Worm (Caenorhabditis elegans) whole organism, early embryonic: ENCODE measurements around the gene Y38C1AA.19.

ENCODE experiments used
- B0310.2 ChIP-seq: sonication (generic microtip); optimal IDR thresholded peaks from 2 replicates; lab custom pipeline; 2016; ENCODE audit warnings: mild to moderate bottlenecking, missing genetic modification characterization, missing compliant biosample characterization
- F13C5.2 ChIP-seq: sonication (generic microtip); optimal IDR thresholded peaks from 2 replicates; lab custom pipeline; 2017; ENCODE audit warnings: mild to moderate bottlenecking, missing genetic modification characterization, inconsistent platforms, missing compliant biosample characterization
- aly-1 ChIP-seq: sonication (generic microtip); optimal IDR thresholded peaks from 2 replicates; lab custom pipeline; 2016; ENCODE audit warnings: missing genetic modification characterization, missing compliant biosample characterization
- ama-1 ChIP-seq: fragments of 150-350 bp; optimal IDR thresholded peaks from 2 replicates; lab custom pipeline; 2014
- ceh-13 ChIP-seq: fragments of 200-800 bp; sonication (Bioruptor generic); optimal IDR thresholded peaks from 2 replicates; lab custom pipeline; 2018; ENCODE audit warnings: mild to moderate bottlenecking, missing genetic modification characterization, missing compliant biosample characterization
- ceh-36 ChIP-seq: sonication (generic microtip); optimal IDR thresholded peaks from 2 replicates; lab custom pipeline; 2016; ENCODE audit warnings: missing genetic modification characterization, inconsistent platforms, missing compliant biosample characterization
- ets-7 ChIP-seq: sonication (generic microtip); optimal IDR thresholded peaks from 2 replicates; lab custom pipeline; 2016; ENCODE audit warnings: missing genotype, missing genetic modification characterization, missing compliant biosample characterization
- flt-1 ChIP-seq: fragments of 200-800 bp; sonication (Bioruptor generic); IDR thresholded peaks from 2 replicates; pipeline ENCODE4 v1.3.6; 2022; ENCODE audit warnings: missing genetic modification characterization, missing compliant biosample characterization
- hmbx-1 ChIP-seq: sonication (generic microtip); optimal IDR thresholded peaks from 2 replicates; lab custom pipeline; 2016; ENCODE audit warnings: mild to moderate bottlenecking, missing genetic modification characterization, missing compliant biosample characterization
- hmg-4 ChIP-seq: fragments of 200-800 bp; sonication (Bioruptor generic); optimal IDR thresholded peaks from 2 replicates; lab custom pipeline; 2018; ENCODE audit warnings: mild to moderate bottlenecking, missing genetic modification characterization, missing compliant biosample characterization
- hnd-1 ChIP-seq: sonication (generic microtip); optimal IDR thresholded peaks from 2 replicates; lab custom pipeline; 2016; ENCODE audit warnings: missing genetic modification characterization, missing compliant biosample characterization
- pes-1 ChIP-seq: fragments of 200-800 bp; sonication (Bioruptor generic); IDR thresholded peaks from 2 replicates; pipeline ENCODE4 v1.3.6; 2022; ENCODE audit warnings: missing genetic modification reagents, missing genetic modification characterization, missing compliant biosample characterization
- scrt-1 ChIP-seq: fragments of 200-800 bp; sonication (Bioruptor generic); IDR thresholded peaks from 2 replicates; pipeline ENCODE4 v1.3.6; 2022; ENCODE audit warnings: missing genetic modification characterization, missing compliant biosample characterization
- sea-1 ChIP-seq: fragments of 200-800 bp; sonication (Bioruptor generic); conservative IDR thresholded peaks from 2 replicates; pipeline ENCODE4 v1.3.6; 2022; ENCODE audit warnings: missing genetic modification characterization, missing compliant biosample characterization
- tbx-11 ChIP-seq: fragments of 200-800 bp; sonication (Bioruptor generic); IDR thresholded peaks from 2 replicates; pipeline ENCODE4 v1.3.6; 2022; ENCODE audit warnings: missing genetic modification characterization, missing compliant biosample characterization
- tbx-37 ChIP-seq: fragments of 200-800 bp; sonication (Bioruptor generic); conservative IDR thresholded peaks from 2 replicates; pipeline ENCODE4 v1.3.6; 2022; ENCODE audit warnings: missing genetic modification reagents, missing genetic modification characterization, missing compliant biosample characterization
- tra-4 ChIP-seq: sonication (generic microtip); optimal IDR thresholded peaks from 2 replicates; lab custom pipeline; 2017; ENCODE audit warnings: missing genetic modification characterization, missing compliant biosample characterization

The Y38C1AA.19 gene

ce11 chrIV:174115-174514 lies 14.2 kb downstream of the Y38C1AA.19 start:
- peak; percentile 64 for TF ChIP-seq hmg-4
- no peak for TF ChIP-seq F13C5.2 (tag; lab: Kevin White, UChicago)

ce11 chrIV:175698-176097 lies 15.7 kb downstream of the Y38C1AA.19 start:
- no peak for TF ChIP-seq hmbx-1 (tag; lab: Kevin White, UChicago)
- TF ChIP-seq ets-7 (tag; lab: Kevin White, UChicago) = no peak
- TF ChIP-seq tbx-37 (GFP tag; lab: Robert Waterston, UW) = no peak
- no peak for TF ChIP-seq ama-1 (lab: Kevin White, UChicago)
- TF ChIP-seq flt-1 (GFP tag; lab: Robert Waterston, UW) = peak; percentile 50
- TF ChIP-seq hnd-1 (tag; lab: Kevin White, UChicago) = no peak
- TF ChIP-seq hmg-4 = peak; percentile 93
- 0 out of 2 replicates have a peak, but pooled peaks have one; percentile 28 for TF ChIP-seq scrt-1 (GFP tag; lab: Robert Waterston, UW)
- peak; percentile 73 for TF ChIP-seq B0310.2
- no peak for TF ChIP-seq aly-1
- peak; percentile 62; the same call in 1 of the 2 replicates for TF ChIP-seq pes-1 (GFP tag; lab: Robert Waterston, UW)
- TF ChIP-seq ceh-36 = peak; percentile 1
- 0 out of 2 replicates have a peak, but pooled peaks have one; percentile 24 for TF ChIP-seq sea-1 (GFP tag; lab: Robert Waterston, UW)
- no peak for TF ChIP-seq ceh-13 (GFP tag; lab: Kevin White, UChicago)
- no peak for TF ChIP-seq F13C5.2 (tag; lab: Kevin White, UChicago)

ce11 chrIV:177487-177886 lies 17.5 kb downstream of the Y38C1AA.19 start:
- TF ChIP-seq scrt-1 (GFP tag; lab: Robert Waterston, UW) = 0 out of 2 replicates have a peak, but pooled peaks have one; percentile 20
- TF ChIP-seq sea-1 (GFP tag; lab: Robert Waterston, UW) = no peak
- TF ChIP-seq hmg-4 = peak; percentile 6
- TF ChIP-seq pes-1 (GFP tag; lab: Robert Waterston, UW) = 0 out of 2 replicates have a peak, but pooled peaks have one; percentile 35

- TF ChIP-seq tbx-37 (GFP tag; lab: Robert Waterston, UW) = no peak
- no peak for TF ChIP-seq pes-1 (GFP tag; lab: Robert Waterston, UW)
- TF ChIP-seq hmbx-1 (tag; lab: Kevin White, UChicago) = no peak
- no peak for TF ChIP-seq flt-1 (GFP tag; lab: Robert Waterston, UW)
- TF ChIP-seq ets-7 (tag; lab: Kevin White, UChicago) = no peak
- TF ChIP-seq ceh-36 = no peak
- no peak for TF ChIP-seq ama-1 (lab: Kevin White, UChicago)
- TF ChIP-seq scrt-1 (GFP tag; lab: Robert Waterston, UW) = no peak
- no peak for TF ChIP-seq sea-1 (GFP tag; lab: Robert Waterston, UW)
- no peak for TF ChIP-seq hnd-1 (tag; lab: Kevin White, UChicago)
- no peak for TF ChIP-seq aly-1
- no peak for TF ChIP-seq hmg-4
- TF ChIP-seq tbx-11 (GFP tag; lab: Robert Waterston, UW) = no peak
- TF ChIP-seq ceh-13 (GFP tag; lab: Kevin White, UChicago) = no peak
- TF ChIP-seq F13C5.2 (tag; lab: Kevin White, UChicago) = no peak
These were observed 18.7 kb downstream of the Y38C1AA.19 start, which contains the start of gene tcl-2 for ce11 chrIV:178696-179095. Gene tcl-2 (plus strand): TSS chrIV:179083.

ce11 chrIV:179700-180099 lies 19.7 kb downstream of the Y38C1AA.19 start:
- TF ChIP-seq scrt-1 (GFP tag; lab: Robert Waterston, UW) = no peak
- no peak for TF ChIP-seq B0310.2
- TF ChIP-seq ets-7 (tag; lab: Kevin White, UChicago) = no peak
- no peak for TF ChIP-seq F13C5.2 (tag; lab: Kevin White, UChicago)
- no peak for TF ChIP-seq ceh-36
- no peak for TF ChIP-seq hmbx-1 (tag; lab: Kevin White, UChicago)
- TF ChIP-seq tbx-11 (GFP tag; lab: Robert Waterston, UW) = no peak
- no peak for TF ChIP-seq pes-1 (GFP tag; lab: Robert Waterston, UW)
- no peak for TF ChIP-seq ceh-13 (GFP tag; lab: Kevin White, UChicago)
- no peak for TF ChIP-seq aly-1
- no peak for TF ChIP-seq sea-1 (GFP tag; lab: Robert Waterston, UW)
- no peak for TF ChIP-seq flt-1 (GFP tag; lab: Robert Waterston, UW)
- no peak for TF ChIP-seq hnd-1 (tag; lab: Kevin White, UChicago)
- TF ChIP-seq ama-1 (lab: Kevin White, UChicago) = no peak
- no peak for TF ChIP-seq hmg-4
- TF ChIP-seq tra-4 = no peak
- no peak for TF ChIP-seq tbx-37 (GFP tag; lab: Robert Waterston, UW)

DNA sequence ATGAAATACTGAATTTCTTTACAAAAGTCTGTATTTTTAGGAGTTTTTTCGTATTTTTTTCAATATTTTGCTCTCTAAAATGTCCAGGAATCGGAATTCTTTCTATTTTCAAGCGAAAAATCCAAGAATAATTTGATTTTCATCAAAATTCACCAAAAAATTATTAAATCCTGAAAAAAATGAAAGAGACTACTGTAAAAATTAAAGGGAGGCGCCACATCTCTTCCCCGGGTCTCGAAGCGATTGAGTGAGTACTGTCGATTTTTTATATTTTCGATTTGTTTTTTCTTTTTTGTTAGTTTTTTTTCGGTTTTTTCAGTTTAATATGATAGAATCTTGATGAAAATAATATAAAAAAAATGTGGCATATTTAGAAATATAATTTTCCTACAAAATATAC lies 23.6 kb downstream of the Y38C1AA.19 start:
- TF ChIP-seq ceh-36 (no peak), hnd-1 (tag; lab: Kevin White, UChicago) (no peak), F13C5.2 (tag; lab: Kevin White, UChicago) (no peak), hmbx-1 (tag; lab: Kevin White, UChicago) (no peak)

DNA sequence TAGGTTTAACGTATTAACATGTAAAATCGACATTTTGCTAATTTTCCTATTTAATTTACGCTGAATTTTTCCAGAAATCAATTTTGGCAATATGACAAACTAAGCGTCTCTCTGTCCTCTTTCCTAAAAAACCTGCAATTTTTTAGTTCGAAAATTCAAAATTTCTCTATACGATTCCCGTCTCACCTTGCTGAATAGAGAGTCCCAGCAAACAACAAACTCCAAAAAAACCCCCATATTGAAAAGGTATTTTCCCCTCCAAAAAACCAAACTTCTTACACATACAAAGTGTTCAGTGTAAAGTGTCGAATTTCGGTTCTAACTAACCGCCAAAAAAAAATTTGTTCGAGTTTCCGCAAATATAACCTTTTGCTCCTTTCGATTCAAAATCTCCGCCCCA lies 24.2 kb downstream of the Y38C1AA.19 start, which contains the start of gene pnc-1:
pnc-1 (plus strand) TSS at position 301 of the 400 bp plus-strand sequence.
- no peak for TF ChIP-seq tbx-11 (GFP tag; lab: Robert Waterston, UW)
- no peak for TF ChIP-seq scrt-1 (GFP tag; lab: Robert Waterston, UW)
- TF ChIP-seq F13C5.2 (tag; lab: Kevin White, UChicago) = no peak
- TF ChIP-seq ets-7 (tag; lab: Kevin White, UChicago) = no peak
- TF ChIP-seq tbx-37 (GFP tag; lab: Robert Waterston, UW) = no peak
- TF ChIP-seq pes-1 (GFP tag; lab: Robert Waterston, UW) = no peak

ce11 chrIV:186110-186509 lies 26.1 kb downstream of the Y38C1AA.19 start:
- TF ChIP-seq tbx-11 (GFP tag; lab: Robert Waterston, UW) (no peak), hmg-4 (no peak), ceh-36 (no peak), ets-7 (tag; lab: Kevin White, UChicago) (no peak), hnd-1 (tag; lab: Kevin White, UChicago) (no peak), F13C5.2 (tag; lab: Kevin White, UChicago) (no peak), pes-1 (GFP tag; lab: Robert Waterston, UW) (no peak), sea-1 (GFP tag; lab: Robert Waterston, UW) (no peak), flt-1 (GFP tag; lab: Robert Waterston, UW) (no peak), aly-1 (no peak), ceh-13 (GFP tag; lab: Kevin White, UChicago) (no peak), hmbx-1 (tag; lab: Kevin White, UChicago) (no peak), B0310.2 (no peak), tbx-37 (GFP tag; lab: Robert Waterston, UW) (no peak), scrt-1 (GFP tag; lab: Robert Waterston, UW) (no peak), tra-4 (no peak), ama-1 (lab: Kevin White, UChicago) (no peak)
